Fruit fly (Drosophila melanogaster) Kc167 (cell line): ENCODE results near the gene ed.

Experiments used
- Sin3A ChIP-seq: fragments of >200 bp; optimal IDR thresholded peaks from 2 replicates; lab custom pipeline; 2018; ENCODE audit warnings: missing external identifiers
- psq ChIP-seq: fragments of >200 bp; optimal IDR thresholded peaks from 2 replicates; lab custom pipeline; 2017; ENCODE audit warnings: missing external identifiers

dm6 chr2L:4019765-4020164, 11.4 kb upstream of the ed start:
- TF ChIP-seq psq (lab: Kevin White, UChicago): no peak
- no peak for TF ChIP-seq Sin3A (lab: Kevin White, UChicago)
